Fruit fly (Drosophila melanogaster): Measurements from ENCODE around the gene IM33.

The IM33 gene

dm6 chr2L:3675770-3676169 is 20.7 kb downstream of the IM33 start:
- no peak for TF ChIP-seq Dfd (GFP tag; optimal IDR thresholded peaks at IDR 0.05)
- TF ChIP-seq Mio (GFP tag; optimal IDR thresholded peaks at IDR 0.05), result no peak
- no peak for TF ChIP-seq rgr (GFP tag; optimal IDR thresholded peaks at IDR 0.05)
- no peak for TF ChIP-seq pan (optimal IDR thresholded peaks at IDR 0.05)
- TF ChIP-seq Hnf4 (GFP tag; optimal IDR thresholded peaks at IDR 0.05), result no peak
- no peak for TF ChIP-seq br (GFP tag; optimal IDR thresholded peaks at IDR 0.05)
- TF ChIP-seq foxo (GFP tag; optimal IDR thresholded peaks at IDR 0.05), result no peak
- no peak for TF ChIP-seq Myc (optimal IDR thresholded peaks at IDR 0.05)

- TF ChIP-seq Vsx2 (GFP tag; optimal IDR thresholded peaks at IDR 0.05; ENCODE audit: partially characterized antibody), result no peak
Measured at dm6 chr2L:3670481-3670880, 26.0 kb downstream of the IM33 start, which contains the start of gene Sfp24Bc. Gene Sfp24Bc, minus strand, starts transcription at chr2L:3670581.

dm6 chr2L:3669675-3670074 is 26.8 kb downstream of the IM33 start, which contains the start of gene Sfp24Bb:
Gene Sfp24Bb, minus strand, starts transcription at chr2L:3669775.
- no peak for TF ChIP-seq ey (GFP tag; optimal IDR thresholded peaks at IDR 0.05)
- TF ChIP-seq h (GFP tag; optimal IDR thresholded peaks at IDR 0.05), result no peak
- TF ChIP-seq usp (GFP tag; optimal IDR thresholded peaks at IDR 0.05), result no peak
- TF ChIP-seq lola (GFP tag; optimal IDR thresholded peaks at IDR 0.05), result no peak
- no peak for TF ChIP-seq rgr (GFP tag; optimal IDR thresholded peaks at IDR 0.05)
- no peak for TF ChIP-seq Rel (GFP tag; optimal IDR thresholded peaks at IDR 0.05)
- TF ChIP-seq Rel (tag; optimal IDR thresholded peaks at IDR 0.05), result no peak
- no peak for TF ChIP-seq GATAd (GFP tag; optimal IDR thresholded peaks at IDR 0.05)
- TF ChIP-seq Jra (GFP tag; optimal IDR thresholded peaks at IDR 0.05), result no peak
- no peak for TF ChIP-seq Hr78 (GFP tag; optimal IDR thresholded peaks at IDR 0.05)
- no peak for TF ChIP-seq HLH106 (tag; optimal IDR thresholded peaks at IDR 0.05)
- no peak for TF ChIP-seq CG9705 (GFP tag; optimal IDR thresholded peaks at IDR 0.05)
- no peak for TF ChIP-seq N (GFP tag; optimal IDR thresholded peaks at IDR 0.05)
- TF ChIP-seq psq (GFP tag; optimal IDR thresholded peaks at IDR 0.05), result no peak
- TF ChIP-seq tai (GFP tag; optimal IDR thresholded peaks at IDR 0.05), result no peak
- TF ChIP-seq Vsx2 (GFP tag; optimal IDR thresholded peaks at IDR 0.05; ENCODE audit: partially characterized antibody), result no peak
- TF ChIP-seq Hnf4 (GFP tag; optimal IDR thresholded peaks at IDR 0.05), result no peak
- no peak for TF ChIP-seq sv (GFP tag; optimal IDR thresholded peaks at IDR 0.05)
- no peak for TF ChIP-seq woc (GFP tag; optimal IDR thresholded peaks at IDR 0.05)
- TF ChIP-seq jim (GFP tag; optimal IDR thresholded peaks at IDR 0.05), result no peak
- no peak for TF ChIP-seq Dif (GFP tag; optimal IDR thresholded peaks at IDR 0.05; ENCODE audit: partially characterized antibody)

- TF ChIP-seq dmrt93B (GFP tag; optimal IDR thresholded peaks at IDR 0.05), result no peak
- TF ChIP-seq Vsx2 (GFP tag; optimal IDR thresholded peaks at IDR 0.05; ENCODE audit: partially characterized antibody), result no peak
- no peak for TF ChIP-seq sv (GFP tag; optimal IDR thresholded peaks at IDR 0.05)
- TF ChIP-seq sage (GFP tag; optimal IDR thresholded peaks at IDR 0.05), result no peak
- TF ChIP-seq usp (GFP tag; optimal IDR thresholded peaks at IDR 0.05), result no peak
- no peak for TF ChIP-seq Hnf4 (GFP tag; optimal IDR thresholded peaks at IDR 0.05)
- TF ChIP-seq CG32264 (GFP tag; optimal IDR thresholded peaks at IDR 0.05), result no peak
- no peak for TF ChIP-seq Rel (GFP tag; optimal IDR thresholded peaks at IDR 0.05)
- no peak for TF ChIP-seq Rel (tag; optimal IDR thresholded peaks at IDR 0.05)
- TF ChIP-seq Myc (optimal IDR thresholded peaks at IDR 0.05), result no peak
- TF ChIP-seq fru (GFP tag; optimal IDR thresholded peaks at IDR 0.05), result no peak
- no peak for TF ChIP-seq Hr83 (GFP tag; optimal IDR thresholded peaks at IDR 0.05; ENCODE audit: poor library complexity, severe bottlenecking)
- no peak for TF ChIP-seq CrebA (GFP tag; optimal IDR thresholded peaks at IDR 0.05; ENCODE audit: borderline replicate concordance)
- TF ChIP-seq ey (GFP tag; optimal IDR thresholded peaks at IDR 0.05), result no peak
- no peak for TF ChIP-seq lola (GFP tag; optimal IDR thresholded peaks at IDR 0.05)
- TF ChIP-seq h (GFP tag; optimal IDR thresholded peaks at IDR 0.05), result no peak
- TF ChIP-seq pan (optimal IDR thresholded peaks at IDR 0.05), result no peak
- no peak for TF ChIP-seq Mio (GFP tag; optimal IDR thresholded peaks at IDR 0.05)
- no peak for TF ChIP-seq brk (GFP tag; optimal IDR thresholded peaks at IDR 0.05)
- TF ChIP-seq Jra (GFP tag; optimal IDR thresholded peaks at IDR 0.05), result no peak
Measured at dm6 chr2L:3669034-3669433, 27.4 kb downstream of the IM33 start, which contains the start of gene Sfp24Bd. Gene Sfp24Bd, minus strand, starts transcription at chr2L:3669134.

- TF ChIP-seq Dif (GFP tag; optimal IDR thresholded peaks at IDR 0.05; ENCODE audit: partially characterized antibody), result no peak
- no peak for TF ChIP-seq foxo (GFP tag; optimal IDR thresholded peaks at IDR 0.05)
- TF ChIP-seq Mio (GFP tag; optimal IDR thresholded peaks at IDR 0.05), result no peak
Measured at dm6 chr2L:3668451-3668850, 28.0 kb downstream of the IM33 start, which contains the start of gene Sfp24Ba. Gene Sfp24Ba, minus strand, starts transcription at chr2L:3668551.

All from whole organism, wandering third instar larva.